Worm (Caenorhabditis elegans) whole organism, mixed stage, embryonic: ENCODE results near the gene ZK971.1.

ENCODE experiments used
- M03D4.4 ChIP-seq: sonication (generic microtip); optimal IDR thresholded peaks from 2 replicates; lab custom pipeline; 2017; ENCODE audit warnings: mild to moderate bottlenecking, missing genetic modification characterization, missing compliant biosample characterization
- bed-3 ChIP-seq: fragments of 200-800 bp; sonication (Bioruptor generic); optimal IDR thresholded peaks from 3 replicates; lab custom pipeline; 2018; ENCODE audit warnings: mild to moderate bottlenecking, missing genetic modification characterization, moderate library complexity, missing compliant biosample characterization
- blmp-1 ChIP-seq: fragments of 150-350 bp; optimal IDR thresholded peaks from 2 replicates; lab custom pipeline; 2014; ENCODE audit warnings: missing biosample characterization, missing genetic modification characterization
- ceh-39 ChIP-seq: fragments of 150-350 bp; optimal IDR thresholded peaks from 2 replicates; lab custom pipeline; 2014; ENCODE audit warnings: missing biosample characterization, missing genetic modification characterization
- ceh-43 ChIP-seq: fragments of 200-800 bp; sonication (Bioruptor generic); optimal IDR thresholded peaks from 2 replicates; lab custom pipeline; 2018; ENCODE audit warnings: mild to moderate bottlenecking, missing genetic modification characterization, moderate library complexity, missing compliant biosample characterization
- ceh-83 ChIP-seq: fragments of 200-800 bp; sonication (Bioruptor generic); optimal IDR thresholded peaks from 2 replicates; lab custom pipeline; 2018; ENCODE audit warnings: mild to moderate bottlenecking, missing genetic modification characterization, missing compliant biosample characterization
- ces-1 ChIP-seq: fragments of 150-350 bp; optimal IDR thresholded peaks from 2 replicates; lab custom pipeline; 2014; ENCODE audit warnings: missing biosample characterization, missing genetic modification reagents, missing genetic modification characterization
- cnd-1 ChIP-seq: fragments of 200-800 bp; sonication (Bioruptor generic); optimal IDR thresholded peaks from 2 replicates; lab custom pipeline; 2018; ENCODE audit warnings: mild to moderate bottlenecking, missing genetic modification characterization, missing compliant biosample characterization
- drap-1 ChIP-seq: fragments of 200-800 bp; sonication (Bioruptor generic); optimal IDR thresholded peaks from 3 replicates; lab custom pipeline; 2018; ENCODE audit warnings: mild to moderate bottlenecking, missing genetic modification characterization, missing compliant biosample characterization
- elt-1 ChIP-seq: sonication (generic microtip); optimal IDR thresholded peaks from 2 replicates; lab custom pipeline; 2017; ENCODE audit warnings: missing genetic modification characterization, mild to moderate bottlenecking, missing compliant biosample characterization, antibody characterized with exemption, moderate library complexity, borderline replicate concordance; ENCODE audit not compliant: insufficient read depth
- elt-3 ChIP-seq: fragments of 150-350 bp; optimal IDR thresholded peaks from 2 replicates; lab custom pipeline; 2014; ENCODE audit warnings: missing biosample characterization, missing genetic modification characterization
- flh-1 ChIP-seq: fragments of 200-800 bp; sonication (Bioruptor generic); optimal IDR thresholded peaks from 2 replicates; lab custom pipeline; 2018; ENCODE audit warnings: mild to moderate bottlenecking, missing genetic modification characterization, moderate library complexity, missing compliant biosample characterization
- ham-2 ChIP-seq: fragments of 200-800 bp; sonication (Bioruptor generic); optimal IDR thresholded peaks from 2 replicates; lab custom pipeline; 2018; ENCODE audit warnings: mild to moderate bottlenecking, missing genetic modification characterization, missing compliant biosample characterization
- hlh-1 ChIP-seq: fragments of 150-350 bp; optimal IDR thresholded peaks from 2 replicates; lab custom pipeline; 2014; ENCODE audit warnings: missing biosample characterization, missing genetic modification reagents, missing genetic modification characterization
- lin-13 ChIP-seq: fragments of 150-350 bp; optimal IDR thresholded peaks from 2 replicates; lab custom pipeline; 2014; ENCODE audit warnings: missing biosample characterization, missing genetic modification characterization
- lin-32 ChIP-seq: fragments of 200-800 bp; sonication (Bioruptor generic); optimal IDR thresholded peaks from 2 replicates; lab custom pipeline; 2018; ENCODE audit warnings: mild to moderate bottlenecking, missing genetic modification characterization, missing compliant biosample characterization
- lsy-2 ChIP-seq: fragments of 150-350 bp; optimal IDR thresholded peaks from 2 replicates; lab custom pipeline; 2014; ENCODE audit warnings: missing biosample characterization, missing genetic modification characterization
- mab-5 ChIP-seq: fragments of 150-350 bp; optimal IDR thresholded peaks from 2 replicates; lab custom pipeline; 2014; ENCODE audit warnings: missing biosample characterization, missing genetic modification characterization
- mep-1 ChIP-seq: fragments of 150-350 bp; optimal IDR thresholded peaks from 2 replicates; lab custom pipeline; 2017; ENCODE audit warnings: missing biosample characterization, missing genetic modification reagents, missing genetic modification characterization, inconsistent platforms
- mls-2 ChIP-seq: sonication (generic microtip); optimal IDR thresholded peaks from 2 replicates; lab custom pipeline; 2016; ENCODE audit warnings: mild to moderate bottlenecking, missing genetic modification characterization, moderate library complexity, missing compliant biosample characterization
- nhr-12 ChIP-seq: fragments of 150-350 bp; optimal IDR thresholded peaks from 2 replicates; lab custom pipeline; 2014; ENCODE audit warnings: missing biosample characterization, missing genetic modification characterization
- nhr-2 ChIP-seq: fragments of 150-350 bp; optimal IDR thresholded peaks from 2 replicates; lab custom pipeline; 2014; ENCODE audit warnings: missing biosample characterization, missing genetic modification characterization
- nhr-237 ChIP-seq: fragments of 150-350 bp; optimal IDR thresholded peaks from 2 replicates; lab custom pipeline; 2014; ENCODE audit warnings: missing biosample characterization, missing genetic modification characterization
- nhr-28 ChIP-seq: fragments of 150-350 bp; optimal IDR thresholded peaks from 2 replicates; lab custom pipeline; 2014; ENCODE audit warnings: missing biosample characterization, missing genetic modification characterization
- nhr-76 ChIP-seq: sonication (generic microtip); optimal IDR thresholded peaks from 2 replicates; lab custom pipeline; 2017; ENCODE audit warnings: missing biosample characterization, missing genetic modification characterization
- pha-4 ChIP-seq: fragments of 150-350 bp; optimal IDR thresholded peaks from 2 replicates; lab custom pipeline; 2018; ENCODE audit warnings: missing biosample characterization, missing genetic modification reagents, missing genetic modification characterization
- sem-2 ChIP-seq: fragments of 200-800 bp; sonication (Bioruptor generic); optimal IDR thresholded peaks from 2 replicates; lab custom pipeline; 2018; ENCODE audit warnings: mild to moderate bottlenecking, missing genetic modification characterization, missing compliant biosample characterization
- snpc-4 ChIP-seq: fragments of 150-350 bp; optimal IDR thresholded peaks from 2 replicates; lab custom pipeline; 2014; ENCODE audit warnings: missing biosample characterization, missing genetic modification characterization
- sptf-1 ChIP-seq: sonication (generic microtip); optimal IDR thresholded peaks from 2 replicates; lab custom pipeline; 2017; ENCODE audit warnings: mild to moderate bottlenecking, missing genetic modification characterization, moderate library complexity, missing compliant biosample characterization
- tbx-8 ChIP-seq: fragments of 200-800 bp; sonication (Bioruptor generic); optimal IDR thresholded peaks from 2 replicates; lab custom pipeline; 2018; ENCODE audit warnings: mild to moderate bottlenecking, missing genetic modification characterization, moderate library complexity, missing compliant biosample characterization
- unc-120 ChIP-seq: sonication (generic microtip); optimal IDR thresholded peaks from 2 replicates; lab custom pipeline; 2017; ENCODE audit warnings: missing genetic modification characterization, missing compliant biosample characterization; ENCODE audit not compliant: poor library complexity, severe bottlenecking
- unc-39 ChIP-seq: fragments of 150-350 bp; optimal IDR thresholded peaks from 2 replicates; lab custom pipeline; 2014; ENCODE audit warnings: missing biosample characterization, missing genetic modification characterization
- unc-62 ChIP-seq: fragments of 150-350 bp; optimal IDR thresholded peaks from 2 replicates; lab custom pipeline; 2014; ENCODE audit warnings: missing biosample characterization, missing genetic modification reagents, missing genetic modification characterization
- zip-8 ChIP-seq: fragments of 150-350 bp; optimal IDR thresholded peaks from 2 replicates; lab custom pipeline; 2014; ENCODE audit warnings: missing biosample characterization, missing genetic modification characterization
- ztf-11 ChIP-seq: fragments of 150-350 bp; optimal IDR thresholded peaks from 2 replicates; lab custom pipeline; 2014; ENCODE audit warnings: missing biosample characterization, missing genetic modification characterization

ZK971.1 gene

ce11 chrII:10302646-10303045 is 23.2 kb upstream of the ZK971.1 start, which contains the start of gene clpp-1:
clpp-1 (minus strand) TSS chrII:10302842.
- peak; percentile 17 for TF ChIP-seq zip-8 (tag; lab: Kevin White, UChicago)
- no peak for TF ChIP-seq ham-2 (GFP tag; lab: Kevin White, UChicago)

- TF ChIP-seq sptf-1 (tag; lab: Kevin White, UChicago) = peak; percentile 41
These were observed 22.7 kb upstream of the ZK971.1 start for ce11 chrII:10302141-10302574.

- no peak for TF ChIP-seq elt-1 (tag; lab: Kevin White, UChicago)
- TF ChIP-seq ces-1 = peak; percentile 92
- TF ChIP-seq blmp-1 (tag; lab: Kevin White, UChicago) = no peak
- peak; percentile 81 for TF ChIP-seq lsy-2 (tag; lab: Kevin White, UChicago)
- peak; percentile 2 for TF ChIP-seq nhr-2 (tag; lab: Kevin White, UChicago)
- no peak for TF ChIP-seq bed-3 (GFP tag; lab: Kevin White, UChicago)
- TF ChIP-seq ceh-83 (GFP tag; lab: Kevin White, UChicago) = no peak
- no peak for TF ChIP-seq snpc-4
- TF ChIP-seq ceh-39 (tag; lab: Kevin White, UChicago) = peak; percentile 28
- TF ChIP-seq mls-2 = peak; percentile 39
- peak; percentile 28 for TF ChIP-seq cnd-1 (tag; lab: Kevin White, UChicago)
- TF ChIP-seq lin-13 = peak; percentile 81
- TF ChIP-seq pha-4 (tag; lab: Kevin White, UChicago) = peak; percentile 59
- TF ChIP-seq lin-32 (GFP tag; lab: Kevin White, UChicago) = no peak
- peak; percentile 26 for TF ChIP-seq ceh-43
- TF ChIP-seq ham-2 (GFP tag; lab: Kevin White, UChicago) = no peak
- TF ChIP-seq nhr-76 (tag; lab: Kevin White, UChicago) = no peak
- TF ChIP-seq nhr-28 (tag; lab: Kevin White, UChicago) = no peak
- no peak for TF ChIP-seq nhr-12 (tag; lab: Kevin White, UChicago)
- peak; percentile 72 for TF ChIP-seq sptf-1 (tag; lab: Kevin White, UChicago)
- TF ChIP-seq mab-5 (tag; lab: Kevin White, UChicago) = no peak
- TF ChIP-seq nhr-237 (tag; lab: Kevin White, UChicago) = peak; percentile 52
- TF ChIP-seq flh-1 (GFP tag; lab: Kevin White, UChicago) = no peak
- peak; percentile 89 for TF ChIP-seq mep-1 (tag; lab: Kevin White, UChicago)
- peak; percentile 6 for TF ChIP-seq elt-3 (tag; lab: Kevin White, UChicago)
- peak; percentile 68 for TF ChIP-seq hlh-1 (tag; lab: Kevin White, UChicago)
- TF ChIP-seq sem-2 (GFP tag; lab: Kevin White, UChicago) = no peak
- TF ChIP-seq unc-62 (GFP tag; lab: Kevin White, UChicago) = no peak
- TF ChIP-seq unc-39 = no peak
- no peak for TF ChIP-seq zip-8 (tag; lab: Kevin White, UChicago)
- peak; percentile 66 for TF ChIP-seq M03D4.4 (tag; lab: Kevin White, UChicago)
- TF ChIP-seq unc-120 (tag; lab: Kevin White, UChicago) = peak; percentile 96
- TF ChIP-seq drap-1 (GFP tag; lab: Kevin White, UChicago) = peak; percentile 70
- TF ChIP-seq tbx-8 (GFP tag; lab: Kevin White, UChicago) = no peak
- TF ChIP-seq ztf-11 (tag; lab: Kevin White, UChicago) = no peak
These were observed 21.5 kb upstream of the ZK971.1 start, which contains the start of gene mdt-22 for ce11 chrII:10300954-10301353. mdt-22 (plus strand) TSS chrII:10301216.

ce11 chrII:10300082-10300749 is 20.8 kb upstream of the ZK971.1 start, which contains the start of gene nep-26:
nep-26 (minus strand) TSS chrII:10300132.
- TF ChIP-seq elt-1 (tag; lab: Kevin White, UChicago) (no peak), zip-8 (tag; lab: Kevin White, UChicago) (peak; percentile 16), pha-4 (tag; lab: Kevin White, UChicago) (no peak), unc-62 (GFP tag; lab: Kevin White, UChicago) (peak; percentile 54)
- TF ChIP-seq, all 35 proteins: peak for 2
